Fruit fly (Drosophila melanogaster) whole organism, embryonic: ENCODE results near the gene CG6972.

Experiments
- B-H2 ChIP-seq: fragments of 200-800 bp; sonication (Bioruptor generic); optimal IDR thresholded peaks from 2 replicates; lab custom pipeline; 2018; ENCODE audit warnings: missing biosample characterization, mild to moderate bottlenecking, missing genetic modification characterization
- CG10366 ChIP-seq: fragments of 200-800 bp; sonication (Bioruptor generic); IDR thresholded peaks from 2 replicates; pipeline ENCODE4 v1.3.6; 2022; ENCODE audit warnings: missing biosample characterization, missing genetic modification characterization
- CG10565 ChIP-seq: fragments of 200-800 bp; sonication (Bioruptor generic); optimal IDR thresholded peaks from 3 replicates; lab custom pipeline; 2016; ENCODE audit warnings: missing biosample characterization, mild to moderate bottlenecking, missing genetic modification characterization
- CG10979 ChIP-seq: fragments of 200-800 bp; sonication (Bioruptor generic); optimal IDR thresholded peaks from 2 replicates; lab custom pipeline; 2018; ENCODE audit warnings: missing biosample characterization, mild to moderate bottlenecking, missing genetic modification characterization, moderate library complexity
- CG11247 ChIP-seq: fragments of 200-800 bp; sonication (Bioruptor generic); IDR thresholded peaks from 2 replicates; pipeline ENCODE4 v1.3.6; 2022; ENCODE audit warnings: missing biosample characterization, missing genetic modification characterization
- CG1529 ChIP-seq: fragments of 200-800 bp; sonication (Bioruptor generic); optimal IDR thresholded peaks from 3 replicates; lab custom pipeline; 2018; ENCODE audit warnings: missing biosample characterization, missing genetic modification characterization
- CG16813 ChIP-seq: fragments of 200-800 bp; sonication (Bioruptor generic); IDR thresholded peaks from 3 replicates; pipeline ENCODE4 v1.3.6; 2022; ENCODE audit warnings: missing biosample characterization, missing genetic modification characterization; ENCODE audit not compliant: partially characterized antibody
- CG16863 ChIP-seq: fragments of 200-800 bp; sonication (Bioruptor generic); optimal IDR thresholded peaks from 3 replicates; lab custom pipeline; 2016; ENCODE audit warnings: missing biosample characterization, missing genetic modification characterization
- CG17829 ChIP-seq: fragments of 200-800 bp; optimal IDR thresholded peaks from 2 replicates; lab custom pipeline; 2019; ENCODE audit warnings: missing biosample characterization, mild to moderate bottlenecking, missing genetic modification characterization, moderate library complexity
- CG18262 ChIP-seq: fragments of 200-800 bp; optimal IDR thresholded peaks from 3 replicates; lab custom pipeline; 2019; ENCODE audit warnings: missing biosample characterization, mild to moderate bottlenecking, missing genetic modification characterization, moderate library complexity
- CG2678 ChIP-seq: fragments of 200-800 bp; sonication (Bioruptor generic); optimal IDR thresholded peaks from 3 replicates; lab custom pipeline; 2019; ENCODE audit warnings: missing biosample characterization, mild to moderate bottlenecking, missing genetic modification characterization, moderate library complexity
- CG30403 ChIP-seq: fragments of 200-800 bp; sonication (Bioruptor generic); optimal IDR thresholded peaks from 3 replicates; lab custom pipeline; 2016; ENCODE audit warnings: missing biosample characterization, missing genetic modification characterization
- CG32532 ChIP-seq: fragments of 200-800 bp; sonication (Bioruptor generic); IDR thresholded peaks from 2 replicates; pipeline ENCODE4 v1.3.6; 2022; ENCODE audit warnings: missing biosample characterization, missing genetic modification characterization
- CG3407 ChIP-seq: fragments of 200-800 bp; sonication (Bioruptor generic); optimal IDR thresholded peaks from 2 replicates; lab custom pipeline; 2018; ENCODE audit warnings: missing biosample characterization, mild to moderate bottlenecking, missing genetic modification characterization
- CG34224 ChIP-seq: fragments of 200-800 bp; sonication (Bioruptor generic); IDR thresholded peaks from 3 replicates; pipeline ENCODE4 v1.3.6; 2022; ENCODE audit warnings: missing biosample characterization, missing genetic modification characterization; ENCODE audit not compliant: partially characterized antibody
- CG4707 ChIP-seq: fragments of 200-800 bp; sonication (Bioruptor generic); optimal IDR thresholded peaks from 2 replicates; lab custom pipeline; 2018; ENCODE audit warnings: missing biosample characterization, mild to moderate bottlenecking, missing genetic modification characterization, moderate library complexity
- CG6765 ChIP-seq: fragments of 200-800 bp; sonication (Bioruptor generic); optimal IDR thresholded peaks from 3 replicates; lab custom pipeline; 2017; ENCODE audit warnings: missing biosample characterization, mild to moderate bottlenecking, missing genetic modification characterization
- CG7928 ChIP-seq: fragments of 200-800 bp; sonication (Bioruptor generic); optimal IDR thresholded peaks from 2 replicates; lab custom pipeline; 2017; ENCODE audit warnings: missing biosample characterization, mild to moderate bottlenecking, missing genetic modification characterization
- CG8924 ChIP-seq: fragments of 200-800 bp; optimal IDR thresholded peaks from 3 replicates; lab custom pipeline; 2019; ENCODE audit warnings: missing biosample characterization, mild to moderate bottlenecking, missing genetic modification characterization, moderate library complexity
- ERR ChIP-seq: fragments of 200-800 bp; sonication (Bioruptor generic); optimal IDR thresholded peaks from 2 replicates; lab custom pipeline; 2016; ENCODE audit warnings: missing biosample characterization, missing genetic modification characterization
- HLH54F ChIP-seq: fragments of 200-800 bp; sonication (Bioruptor generic); optimal IDR thresholded peaks from 3 replicates; lab custom pipeline; 2016; ENCODE audit warnings: missing biosample characterization, missing genetic modification characterization
- Hr78 ChIP-seq, 2 experiments: fragments of 200-800 bp in 1 of 2; fragments of >200 bp in 1 of 2; sonication (Bioruptor generic) in 1 of 2; optimal IDR thresholded peaks; 2 replicates each; lab custom pipeline; 2017 to 2019; ENCODE audit warnings: missing biosample characterization in 2 of 2, missing genetic modification characterization in 2 of 2, mild to moderate bottlenecking in 1 of 2, moderate library complexity in 1 of 2
- Oaz ChIP-seq: fragments of 200-800 bp; sonication (Bioruptor generic); IDR thresholded peaks from 2 replicates; pipeline ENCODE4 v1.3.6; 2022; ENCODE audit warnings: missing biosample characterization, missing genetic modification characterization
- Pdp1 ChIP-seq, 2 experiments: fragments of 200-800 bp; sonication (Bioruptor generic); optimal IDR thresholded peaks; 3 replicates each; lab custom pipeline; 2016; ENCODE audit warnings: missing biosample characterization in 2 of 2, missing genetic modification characterization in 2 of 2, mild to moderate bottlenecking in 1 of 2, moderate library complexity in 1 of 2
- Scr ChIP-seq: fragments of 200-800 bp; sonication (Bioruptor generic); IDR thresholded peaks from 2 replicates; pipeline ENCODE4 v1.3.6; 2022; ENCODE audit warnings: missing biosample characterization, missing genetic modification characterization; ENCODE audit not compliant: partially characterized antibody
- Spps ChIP-seq: fragments of 200-800 bp; sonication (Bioruptor generic); optimal IDR thresholded peaks from 2 replicates; lab custom pipeline; 2018; ENCODE audit warnings: missing biosample characterization, mild to moderate bottlenecking, missing genetic modification characterization
- bsh ChIP-seq, 2 experiments: fragments of 200-800 bp; sonication (Bioruptor generic); optimal IDR thresholded peaks; 2 replicates each; lab custom pipeline; 2017 to 2018; ENCODE audit warnings: mild to moderate bottlenecking in 2 of 2, missing biosample characterization in 2 of 2, missing genetic modification characterization in 2 of 2, moderate library complexity in 1 of 2
- cas ChIP-seq: fragments of 200-800 bp; sonication (Bioruptor generic); IDR thresholded peaks from 2 replicates; pipeline ENCODE4 v1.3.6; 2022; ENCODE audit warnings: missing biosample characterization, missing genetic modification characterization
- chm ChIP-seq: fragments of 200-800 bp; sonication (Bioruptor generic); IDR thresholded peaks from 2 replicates; pipeline ENCODE4 v1.3.6; 2022; ENCODE audit warnings: missing biosample characterization, missing genetic modification characterization
- cwo ChIP-seq: fragments of 200-800 bp; sonication (Bioruptor generic); optimal IDR thresholded peaks from 3 replicates; lab custom pipeline; 2017; ENCODE audit warnings: missing biosample characterization, missing genetic modification characterization, mild to moderate bottlenecking, moderate library complexity, missing genetic modification reagents
- dpn ChIP-seq, 2 experiments: fragments of 200-800 bp; sonication (Bioruptor generic); optimal IDR thresholded peaks; 3 replicates each; lab custom pipeline; 2016; ENCODE audit warnings: missing biosample characterization in 2 of 2, missing genetic modification characterization in 2 of 2
- fd64A ChIP-seq: fragments of 200-800 bp; sonication (Bioruptor generic); optimal IDR thresholded peaks from 3 replicates; lab custom pipeline; 2018; ENCODE audit warnings: missing biosample characterization, mild to moderate bottlenecking, missing genetic modification characterization
- fru ChIP-seq: fragments of >200 bp; optimal IDR thresholded peaks from 2 replicates; lab custom pipeline; 2017
- fu2 ChIP-seq: fragments of 200-800 bp; sonication (Bioruptor generic); optimal IDR thresholded peaks from 2 replicates; lab custom pipeline; 2016; ENCODE audit warnings: missing biosample characterization, missing genetic modification characterization
- gt ChIP-seq: fragments of 200-800 bp; sonication (Bioruptor generic); IDR thresholded peaks from 2 replicates; pipeline ENCODE4 v1.3.6; 2022; ENCODE audit warnings: missing biosample characterization, missing genetic modification characterization
- hbn ChIP-seq: fragments of 200-800 bp; sonication (Bioruptor generic); IDR thresholded peaks from 2 replicates; pipeline ENCODE4 v1.3.6; 2022; ENCODE audit warnings: missing biosample characterization, missing genetic modification characterization; ENCODE audit not compliant: partially characterized antibody
- hkb ChIP-seq, 2 experiments: fragments of 200-800 bp in 1 of 2; fragments of >200 bp in 1 of 2; sonication (Bioruptor generic) in 1 of 2; IDR thresholded peaks in 1 of 2; optimal IDR thresholded peaks in 1 of 2; 2 replicates each; pipeline versions ENCODE4 v1.3.6 to Lab custom; 2017 to 2022; ENCODE audit warnings: missing biosample characterization in 1 of 2, missing genetic modification characterization in 1 of 2
- knrl ChIP-seq: fragments of 200-800 bp; sonication (Bioruptor generic); IDR thresholded peaks from 3 replicates; pipeline ENCODE4 v1.3.6; 2022; ENCODE audit warnings: missing biosample characterization, missing genetic modification characterization; ENCODE audit not compliant: partially characterized antibody
- lov ChIP-seq, 2 experiments: fragments of 200-800 bp in 1 of 2; fragments of >200 bp in 1 of 2; sonication (Bioruptor generic) in 1 of 2; IDR thresholded peaks in 1 of 2; optimal IDR thresholded peaks in 1 of 2; 2 replicates in 1 of 2; 3 replicates in 1 of 2; pipeline versions ENCODE4 v1.3.6 to Lab custom; 2017 to 2022; ENCODE audit warnings: missing biosample characterization in 1 of 2, missing genetic modification characterization in 1 of 2
- nau ChIP-seq: fragments of 200-800 bp; sonication (Bioruptor generic); optimal IDR thresholded peaks from 3 replicates; lab custom pipeline; 2017; ENCODE audit warnings: missing biosample characterization, mild to moderate bottlenecking, missing genetic modification characterization, missing genetic modification reagents
- nom ChIP-seq: fragments of 200-800 bp; sonication (Bioruptor generic); optimal IDR thresholded peaks from 2 replicates; lab custom pipeline; 2017; ENCODE audit warnings: missing biosample characterization, missing genetic modification characterization, mild to moderate bottlenecking, moderate library complexity, missing genetic modification reagents
- pan ChIP-seq, 4 experiments: fragments of >200 bp in 3 of 4; fragments of 200-800 bp in 1 of 4; sonication (Bioruptor generic) in 1 of 4; optimal IDR thresholded peaks in 3 of 4; IDR thresholded peaks in 1 of 4; 2 replicates each; pipeline versions ENCODE4 v1.3.6 to Lab custom; 2017 to 2022; ENCODE audit warnings: missing biosample characterization in 2 of 4, missing genetic modification characterization in 2 of 4, mixed read lengths in 1 of 4
- psq ChIP-seq: fragments of 200-800 bp; sonication (Bioruptor generic); optimal IDR thresholded peaks from 2 replicates; lab custom pipeline; 2017; ENCODE audit warnings: missing biosample characterization, missing genetic modification characterization
- sim ChIP-seq: fragments of 200-800 bp; sonication (Bioruptor generic); IDR thresholded peaks from 2 replicates; pipeline ENCODE4 v1.3.6; 2022; ENCODE audit warnings: missing biosample characterization, missing genetic modification characterization
- ssp ChIP-seq: fragments of 200-800 bp; sonication (Bioruptor generic); IDR thresholded peaks from 2 replicates; pipeline ENCODE4 v1.3.6; 2022; ENCODE audit warnings: missing biosample characterization, missing genetic modification characterization
- tup ChIP-seq: fragments of 200-800 bp; sonication (Bioruptor generic); optimal IDR thresholded peaks from 2 replicates; lab custom pipeline; 2016; ENCODE audit warnings: missing biosample characterization, mild to moderate bottlenecking, missing genetic modification characterization, moderate library complexity
- tx ChIP-seq: fragments of 200-800 bp; sonication (Bioruptor generic); optimal IDR thresholded peaks from 2 replicates; lab custom pipeline; 2016; ENCODE audit warnings: missing biosample characterization, missing genetic modification characterization
- wek ChIP-seq: fragments of 200-800 bp; sonication (Bioruptor generic); optimal IDR thresholded peaks from 3 replicates; lab custom pipeline; 2018; ENCODE audit warnings: missing biosample characterization, mild to moderate bottlenecking, missing genetic modification characterization, moderate library complexity

The CG6972 gene

dm6 chr3R:22664274-22664673 lies 37.5 kb upstream of the CG6972 start (continued):
- TF ChIP-seq CG17829 (no peak), CG10979 (tag; lab: Kevin White, UChicago) (peak; percentile 55), sim (no peak), chm (no peak), lov (optimal IDR thresholded peaks at IDR 0.05; lab: Kevin White, UChicago) (no peak), lov (GFP tag; IDR thresholded peaks at IDR 0.05; lab: Robert Waterston, UW) (no peak), Hr78 (GFP tag; optimal IDR thresholded peaks at IDR 0.05; lab: Kevin White, UChicago) (no peak), pan (optimal IDR thresholded peaks at IDR 0.05; lab: Kevin White, UChicago) (no peak), pan (GFP tag; optimal IDR thresholded peaks at IDR 0.05 in 1 of 2, IDR thresholded peaks at IDR 0.05 in 1 of 2) (peak in 1 of 2 experiments; percentile 34), CG10366 (GFP tag; lab: Robert Waterston, UW) (peak; percentile 59), CG8924 (tag; lab: Kevin White, UChicago) (peak; percentile 7), nau (no peak), gt (GFP tag; lab: Robert Waterston, UW) (no peak), CG1529 (peak; percentile 9), tup (GFP tag; lab: Kevin White, UChicago) (no peak), CG6765 (GFP tag; lab: Kevin White, UChicago) (no peak), fd64A (GFP tag; lab: Kevin White, UChicago) (no peak), Oaz (GFP tag; lab: Robert Waterston, UW) (no peak), Scr (GFP tag; lab: Robert Waterston, UW) (no peak), cas (no peak), Pdp1 (GFP tag; optimal IDR thresholded peaks at IDR 0.05; lab: Kevin White, UChicago) (peak; percentile 17 to 35), wek (GFP tag; lab: Kevin White, UChicago) (no peak), psq (GFP tag; lab: Kevin White, UChicago) (no peak), ssp (peak; percentile 53), CG10565 (GFP tag; lab: Kevin White, UChicago) (no peak), knrl (GFP tag; lab: Robert Waterston, UW) (no peak), hbn (GFP tag; lab: Robert Waterston, UW) (no peak), tx (GFP tag; lab: Kevin White, UChicago) (peak; percentile 19), CG11247 (GFP tag; lab: Robert Waterston, UW) (no peak), Spps (tag; lab: Kevin White, UChicago) (no peak), bsh (GFP tag; optimal IDR thresholded peaks at IDR 0.05; lab: Kevin White, UChicago) (peak; percentile 40 to 75), CG30403 (GFP tag; lab: Kevin White, UChicago) (peak; percentile 55), CG3407 (GFP tag; lab: Kevin White, UChicago) (no peak), CG34224 (GFP tag; lab: Robert Waterston, UW) (no peak), CG18262 (tag; lab: Kevin White, UChicago) (peak; percentile 6), CG16863 (GFP tag; lab: Kevin White, UChicago) (peak; percentile 18), CG7928 (GFP tag; lab: Kevin White, UChicago) (no peak), fru (lab: Kevin White, UChicago) (no peak), dpn (GFP tag; optimal IDR thresholded peaks at IDR 0.05; lab: Kevin White, UChicago) (peak in 1 of 2 experiments; percentile 61), nom (GFP tag; lab: Kevin White, UChicago) (no peak), ERR (GFP tag; lab: Kevin White, UChicago) (no peak), CG2678 (tag; lab: Kevin White, UChicago) (peak; percentile 56), HLH54F (GFP tag; lab: Kevin White, UChicago) (peak; percentile 16), B-H2 (no peak), CG4707 (peak; percentile 17), cwo (GFP tag; lab: Kevin White, UChicago) (no peak), CG32532 (GFP tag; lab: Robert Waterston, UW) (no peak), fu2 (GFP tag; lab: Kevin White, UChicago) (no peak), CG16813 (GFP tag; lab: Robert Waterston, UW) (no peak), hkb (optimal IDR thresholded peaks at IDR 0.05; lab: Kevin White, UChicago) (no peak), hkb (GFP tag; IDR thresholded peaks at IDR 0.05; lab: Robert Waterston, UW) (peak; percentile 61; the same call in 1 of the 2 replicates)
